Worm (Caenorhabditis elegans) whole organism, young adult: Measurements from ENCODE around the gene R02F2.6.

ENCODE experiments used
- B0261.1 ChIP-seq: sonication (generic microtip); optimal IDR thresholded peaks from 2 replicates; lab custom pipeline; 2016; ENCODE audit warnings: mild to moderate bottlenecking, missing genetic modification characterization, moderate library complexity, missing compliant biosample characterization
- B0336.3 ChIP-seq: fragments of 200-800 bp; sonication (Bioruptor generic); IDR thresholded peaks from 2 replicates; pipeline ENCODE4 v1.3.6; 2022; ENCODE audit warnings: missing genetic modification characterization, missing compliant biosample characterization
- D2030.7 ChIP-seq: fragments of 200-800 bp; sonication (Bioruptor generic); IDR thresholded peaks from 2 replicates; pipeline ENCODE4 v1.3.6; 2022; ENCODE audit warnings: missing genetic modification reagents, missing genetic modification characterization, missing compliant biosample characterization
- F33H1.4 ChIP-seq: fragments of 200-800 bp; sonication (Bioruptor generic); IDR thresholded peaks from 2 replicates; pipeline ENCODE4 v1.3.6; 2022; ENCODE audit warnings: missing genetic modification reagents, missing genetic modification characterization, missing compliant biosample characterization
- F39B2.1 ChIP-seq: fragments of 200-800 bp; sonication (Bioruptor generic); IDR thresholded peaks from 2 replicates; pipeline ENCODE4 v1.3.6; 2022; ENCODE audit warnings: missing genetic modification reagents, missing genetic modification characterization, missing compliant biosample characterization
- F52B5.7 ChIP-seq: sonication (generic microtip); optimal IDR thresholded peaks from 2 replicates; lab custom pipeline; 2016; ENCODE audit warnings: mild to moderate bottlenecking, missing genetic modification characterization, missing compliant biosample characterization
- F55B11.4 ChIP-seq: sonication (generic microtip); optimal IDR thresholded peaks from 2 replicates; lab custom pipeline; 2016; ENCODE audit warnings: missing compliant biosample characterization, missing genetic modification characterization, borderline replicate concordance; ENCODE audit not compliant: insufficient read depth
- K11D2.4 ChIP-seq: fragments of 200-800 bp; sonication (Bioruptor generic); IDR thresholded peaks from 2 replicates; pipeline ENCODE4 v1.3.6; 2022; ENCODE audit warnings: missing genetic modification reagents, missing genetic modification characterization, missing compliant biosample characterization
- K12H6.12 ChIP-seq: fragments of 200-800 bp; sonication (Bioruptor generic); optimal IDR thresholded peaks from 2 replicates; lab custom pipeline; 2018; ENCODE audit warnings: mild to moderate bottlenecking, missing genetic modification characterization, missing compliant biosample characterization
- T07F8.4 ChIP-seq: sonication (generic microtip); optimal IDR thresholded peaks from 2 replicates; lab custom pipeline; 2016; ENCODE audit warnings: mild to moderate bottlenecking, missing genetic modification characterization, moderate library complexity, missing compliant biosample characterization
- T26A5.8 ChIP-seq: sonication (generic microtip); optimal IDR thresholded peaks from 2 replicates; lab custom pipeline; 2016; ENCODE audit warnings: missing genetic modification characterization, missing compliant biosample characterization
- Y56A3A.18 ChIP-seq: fragments of 200-800 bp; sonication (Bioruptor generic); IDR thresholded peaks from 2 replicates; pipeline ENCODE4 v1.3.6; 2022; ENCODE audit warnings: missing genetic modification reagents, missing genetic modification characterization, missing compliant biosample characterization
- Y79H2A.3 ChIP-seq: fragments of 200-800 bp; sonication (Bioruptor generic); conservative IDR thresholded peaks from 2 replicates; pipeline ENCODE4 v1.3.6; 2022; ENCODE audit warnings: missing genetic modification reagents, missing genetic modification characterization, missing compliant biosample characterization
- aptf-2 ChIP-seq: fragments of 200-800 bp; sonication (Bioruptor generic); conservative IDR thresholded peaks from 2 replicates; pipeline ENCODE4 v1.3.6; 2022; ENCODE audit warnings: missing genetic modification reagents, missing genetic modification characterization, missing compliant biosample characterization
- attf-6 ChIP-seq: fragments of 200-800 bp; sonication (Bioruptor generic); IDR thresholded peaks from 2 replicates; pipeline ENCODE4 v1.3.6; 2022; ENCODE audit warnings: missing genetic modification reagents, missing genetic modification characterization, missing compliant biosample characterization
- bed-2 ChIP-seq: fragments of 200-800 bp; sonication (Bioruptor generic); IDR thresholded peaks from 2 replicates; pipeline ENCODE4 v1.3.6; 2022; ENCODE audit warnings: missing genetic modification reagents, missing genetic modification characterization, missing compliant biosample characterization
- cebp-1 ChIP-seq, 2 experiments: fragments of 200-800 bp in 1 of 2; sonication (Bioruptor generic) in 1 of 2; sonication (generic microtip) in 1 of 2; IDR thresholded peaks in 1 of 2; optimal IDR thresholded peaks in 1 of 2; 2 replicates each; pipeline versions ENCODE4 v1.3.6 to Lab custom; 2017 to 2022; ENCODE audit warnings: missing compliant biosample characterization in 2 of 2, missing genetic modification characterization in 2 of 2, mild to moderate bottlenecking in 1 of 2, missing genetic modification reagents in 1 of 2, moderate library complexity in 1 of 2
- ceh-100 ChIP-seq: fragments of 200-800 bp; sonication (Bioruptor generic); IDR thresholded peaks from 2 replicates; pipeline ENCODE4 v1.3.6; 2022; ENCODE audit warnings: missing genetic modification reagents, missing genetic modification characterization, missing compliant biosample characterization
- ceh-27 ChIP-seq: fragments of 200-800 bp; sonication (Bioruptor generic); optimal IDR thresholded peaks from 2 replicates; lab custom pipeline; 2018; ENCODE audit warnings: mild to moderate bottlenecking, missing genetic modification characterization, moderate library complexity, missing compliant biosample characterization
- ceh-40 ChIP-seq: fragments of 200-800 bp; sonication (Bioruptor generic); IDR thresholded peaks from 2 replicates; pipeline ENCODE4 v1.3.6; 2022; ENCODE audit warnings: missing genetic modification characterization, missing compliant biosample characterization
- ceh-58 ChIP-seq: fragments of 200-800 bp; sonication (Bioruptor generic); IDR thresholded peaks from 2 replicates; pipeline ENCODE4 v1.3.6; 2022; ENCODE audit warnings: missing genetic modification characterization, missing compliant biosample characterization
- ceh-79 ChIP-seq: sonication (generic microtip); optimal IDR thresholded peaks from 2 replicates; lab custom pipeline; 2017; ENCODE audit warnings: mild to moderate bottlenecking, missing genetic modification characterization, missing compliant biosample characterization
- chd-7 ChIP-seq: sonication (generic microtip); optimal IDR thresholded peaks from 2 replicates; lab custom pipeline; 2016; ENCODE audit warnings: mild to moderate bottlenecking, missing genetic modification characterization, moderate library complexity, missing compliant biosample characterization
- dox-1 ChIP-seq: fragments of 200-800 bp; sonication (Bioruptor generic); IDR thresholded peaks from 2 replicates; pipeline ENCODE4 v1.3.6; 2022; ENCODE audit warnings: missing genetic modification reagents, missing genetic modification characterization, missing compliant biosample characterization
- dpl-1 ChIP-seq: fragments of 150-350 bp; optimal IDR thresholded peaks from 2 replicates; lab custom pipeline; 2014; ENCODE audit warnings: missing biosample characterization, missing genetic modification reagents, missing genetic modification characterization
- efl-1 ChIP-seq: fragments of 150-350 bp; optimal IDR thresholded peaks from 2 replicates; lab custom pipeline; 2014; ENCODE audit warnings: missing biosample characterization, missing genetic modification reagents, missing genetic modification characterization
- ekl-4 ChIP-seq: fragments of 200-800 bp; sonication (Bioruptor generic); IDR thresholded peaks from 2 replicates; pipeline ENCODE4 v1.3.6; 2022; ENCODE audit warnings: missing genetic modification reagents, missing genetic modification characterization, missing compliant biosample characterization
- him-1 ChIP-seq: sonication (generic microtip); optimal IDR thresholded peaks from 2 replicates; lab custom pipeline; 2016; ENCODE audit warnings: missing genotype, missing genetic modification reagents, missing genetic modification characterization, missing compliant biosample characterization
- let-526 ChIP-seq: fragments of 200-800 bp; sonication (Bioruptor generic); IDR thresholded peaks from 2 replicates; pipeline ENCODE4 v1.3.6; 2022; ENCODE audit warnings: missing genetic modification reagents, missing genetic modification characterization, missing compliant biosample characterization
- lin-40 ChIP-seq: sonication (generic microtip); optimal IDR thresholded peaks from 2 replicates; lab custom pipeline; 2016; ENCODE audit warnings: missing genetic modification characterization, mild to moderate bottlenecking, missing compliant biosample characterization, missing genotype, missing genetic modification reagents
- lir-1 ChIP-seq: fragments of 200-800 bp; sonication (Bioruptor generic); conservative IDR thresholded peaks from 2 replicates; pipeline ENCODE4 v1.3.6; 2022; ENCODE audit warnings: missing genetic modification reagents, missing genetic modification characterization, missing compliant biosample characterization
- lsy-27 ChIP-seq: sonication (generic microtip); optimal IDR thresholded peaks from 2 replicates; lab custom pipeline; 2017; ENCODE audit warnings: missing genetic modification characterization, mild to moderate bottlenecking, missing compliant biosample characterization, antibody characterized with exemption, missing genotype, borderline replicate concordance; ENCODE audit not compliant: insufficient read depth
- madf-10 ChIP-seq: sonication (generic microtip); optimal IDR thresholded peaks from 2 replicates; lab custom pipeline; 2016; ENCODE audit warnings: mild to moderate bottlenecking, missing genetic modification characterization, missing compliant biosample characterization
- madf-3 ChIP-seq: fragments of 200-800 bp; sonication (Bioruptor generic); IDR thresholded peaks from 2 replicates; pipeline ENCODE4 v1.3.6; 2022; ENCODE audit warnings: missing genetic modification reagents, missing genetic modification characterization, missing compliant biosample characterization
- mcd-1 ChIP-seq: fragments of 200-800 bp; sonication (Bioruptor generic); IDR thresholded peaks from 2 replicates; pipeline ENCODE4 v1.3.6; 2022; ENCODE audit warnings: missing genetic modification reagents, missing genetic modification characterization, missing compliant biosample characterization
- nfya-2 ChIP-seq: fragments of 200-800 bp; sonication (Bioruptor generic); IDR thresholded peaks from 2 replicates; pipeline ENCODE4 v1.3.6; 2022; ENCODE audit warnings: missing genetic modification reagents, missing genetic modification characterization, missing compliant biosample characterization
- nfyb-1 ChIP-seq: fragments of 200-800 bp; sonication (Bioruptor generic); IDR thresholded peaks from 2 replicates; pipeline ENCODE4 v1.3.6; 2022; ENCODE audit warnings: missing genetic modification reagents, missing genetic modification characterization, missing compliant biosample characterization
- nhr-90 ChIP-seq: sonication (generic microtip); optimal IDR thresholded peaks from 2 replicates; lab custom pipeline; 2016; ENCODE audit warnings: missing genotype, mild to moderate bottlenecking, missing genetic modification characterization, missing compliant biosample characterization
- pbrm-1 ChIP-seq: fragments of 200-800 bp; sonication (Bioruptor generic); IDR thresholded peaks from 2 replicates; pipeline ENCODE4 v1.3.6; 2022; ENCODE audit warnings: missing genetic modification reagents, missing genetic modification characterization, missing compliant biosample characterization
- rcor-1 ChIP-seq: fragments of 200-800 bp; sonication (Bioruptor generic); IDR thresholded peaks from 2 replicates; pipeline ENCODE4 v1.3.6; 2022; ENCODE audit warnings: missing genetic modification reagents, missing genetic modification characterization, missing compliant biosample characterization
- snpc-1.1 ChIP-seq: sonication (generic microtip); optimal IDR thresholded peaks from 2 replicates; lab custom pipeline; 2017; ENCODE audit warnings: missing genetic modification characterization, mild to moderate bottlenecking, missing compliant biosample characterization, antibody characterized with exemption, moderate library complexity, missing genotype, missing genetic modification reagents; ENCODE audit not compliant: insufficient read depth
- snpc-3.4 ChIP-seq: sonication (generic microtip); optimal IDR thresholded peaks from 2 replicates; lab custom pipeline; 2017; ENCODE audit warnings: missing genetic modification characterization, mild to moderate bottlenecking, missing compliant biosample characterization, antibody characterized with exemption, moderate library complexity, missing genotype, missing genetic modification reagents
- tbx-9 ChIP-seq: sonication (generic microtip); optimal IDR thresholded peaks from 2 replicates; lab custom pipeline; 2016; ENCODE audit warnings: borderline replicate concordance, missing genetic modification characterization, inconsistent platforms, missing compliant biosample characterization
- tlf-1 ChIP-seq: fragments of 200-800 bp; sonication (Bioruptor generic); optimal IDR thresholded peaks from 2 replicates; lab custom pipeline; 2018; ENCODE audit warnings: mild to moderate bottlenecking, missing genetic modification characterization, missing compliant biosample characterization
- unc-62 ChIP-seq: fragments of 150-350 bp; optimal IDR thresholded peaks from 2 replicates; lab custom pipeline; 2014; ENCODE audit warnings: missing biosample characterization, missing genetic modification reagents, missing genetic modification characterization
- xnd-1 ChIP-seq: sonication (generic microtip); optimal IDR thresholded peaks from 2 replicates; lab custom pipeline; 2016; ENCODE audit warnings: missing genotype, missing genetic modification reagents, missing genetic modification characterization, missing compliant biosample characterization
- ztf-18 ChIP-seq: sonication (generic microtip); optimal IDR thresholded peaks from 2 replicates; lab custom pipeline; 2016; ENCODE audit warnings: missing genotype, mild to moderate bottlenecking, missing genetic modification characterization, missing compliant biosample characterization
- ztf-22 ChIP-seq: fragments of 200-800 bp; sonication (Bioruptor generic); optimal IDR thresholded peaks from 2 replicates; lab custom pipeline; 2018; ENCODE audit warnings: mild to moderate bottlenecking, missing genetic modification characterization, moderate library complexity, missing compliant biosample characterization

R02F2.6 gene

DNA sequence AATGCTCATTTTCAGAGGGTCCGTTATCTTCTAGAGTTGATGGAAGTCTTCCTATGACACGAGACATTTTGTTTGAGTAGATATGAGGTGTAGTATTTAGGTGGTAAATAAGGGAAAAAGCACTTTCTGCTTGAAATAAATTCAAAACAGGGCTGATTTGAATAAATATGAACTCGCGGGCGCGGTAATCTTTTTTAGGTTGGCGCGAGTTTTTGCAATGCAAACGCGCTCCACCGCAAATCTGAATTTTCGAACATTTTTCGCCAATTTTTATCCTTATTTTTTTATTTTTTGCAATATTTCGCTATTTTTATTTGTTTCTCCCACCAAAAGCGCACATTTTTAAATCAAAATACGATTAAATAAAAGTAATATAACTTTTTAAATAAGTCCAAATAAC, 30.5 kb downstream of the R02F2.6 start, which contains the start of gene skpt-1:
Gene skpt-1, minus strand, starts transcription at position 219 of the 400 bp plus-strand sequence.
- TF ChIP-seq lsy-27 (no peak), ceh-40 (GFP tag; lab: Robert Waterston, UW) (no peak), him-1 (tag; lab: Kevin White, UChicago) (peak; percentile 19), tbx-9 (no peak), aptf-2 (no peak), chd-7 (no peak), ceh-100 (GFP tag; lab: Robert Waterston, UW) (peak; percentile 63; the same call in 1 of the 2 replicates), K11D2.4 (GFP tag; lab: Robert Waterston, UW) (no peak), lir-1 (GFP tag; lab: Robert Waterston, UW) (peak; percentile 76; the same call in 1 of the 2 replicates), snpc-1.1 (no peak), Y56A3A.18 (GFP tag; lab: Robert Waterston, UW) (no peak), efl-1 (GFP tag; lab: Kevin White, UChicago) (peak; percentile 99), F55B11.4 (tag; lab: Kevin White, UChicago) (no peak), nfya-2 (GFP tag; lab: Robert Waterston, UW) (no peak), B0336.3 (peak; percentile 88), ekl-4 (GFP tag; lab: Robert Waterston, UW) (peak; percentile 90), F52B5.7 (no peak), dox-1 (peak; percentile 88), ceh-58 (no peak), snpc-3.4 (peak; percentile 87), ztf-18 (tag; lab: Kevin White, UChicago) (no peak), nfyb-1 (peak; percentile 73; the same call in 1 of the 2 replicates), F39B2.1 (no peak), nhr-90 (tag; lab: Kevin White, UChicago) (no peak), F33H1.4 (GFP tag; lab: Robert Waterston, UW) (peak; percentile 89), ztf-22 (no peak), xnd-1 (tag; lab: Kevin White, UChicago) (peak; percentile 98), T07F8.4 (tag; lab: Kevin White, UChicago) (no peak), let-526 (GFP tag; lab: Robert Waterston, UW) (no peak), mcd-1 (peak; percentile 97), dpl-1 (GFP tag; lab: Kevin White, UChicago) (peak; percentile 97), lin-40 (tag; lab: Kevin White, UChicago) (no peak), attf-6 (GFP tag; lab: Robert Waterston, UW) (no peak), Y79H2A.3 (0 out of 2 replicates have a peak, but pooled peaks have one; percentile 51), unc-62 (GFP tag; lab: Kevin White, UChicago) (no peak), T26A5.8 (tag; lab: Kevin White, UChicago) (no peak), pbrm-1 (peak; percentile 62; the same call in 1 of the 2 replicates), tlf-1 (GFP tag; lab: Kevin White, UChicago) (peak; percentile 92), rcor-1 (GFP tag; lab: Robert Waterston, UW) (peak; percentile 82), ceh-79 (tag; lab: Kevin White, UChicago) (no peak), D2030.7 (GFP tag; lab: Robert Waterston, UW) (peak; percentile 97), madf-10 (no peak), cebp-1 (GFP tag; IDR thresholded peaks at IDR 0.05; lab: Robert Waterston, UW) (no peak), cebp-1 (tag; optimal IDR thresholded peaks at IDR 0.05; lab: Kevin White, UChicago) (peak; percentile 11), B0261.1 (tag; lab: Kevin White, UChicago) (no peak), bed-2 (0 out of 2 replicates have a peak, but pooled peaks have one; percentile 34), K12H6.12 (no peak), madf-3 (GFP tag; lab: Robert Waterston, UW) (peak; percentile 93), ceh-27 (no peak)
